Worm (Caenorhabditis elegans): Measurements from ENCODE around the gene C17B7.10.
"Not testable (repeated sequence)": the region's sequence is repeated elsewhere in the genome, so short reads cannot be mapped to it uniquely, and the experiment has no call there.

C17B7.10 gene

ce11 chrV:3341906-3342305 is at the start of gene C17B7.10:
Gene C17B7.10, minus strand, starts transcription at chrV:3342006.
- TF ChIP-seq dao-5 (tag; optimal IDR thresholded peaks at IDR 0.05), result no peak
- no peak for TF ChIP-seq W03F9.2 (tag; optimal IDR thresholded peaks at IDR 0.05)
- no peak for TF ChIP-seq him-1 (tag; optimal IDR thresholded peaks at IDR 0.05)

DNA sequence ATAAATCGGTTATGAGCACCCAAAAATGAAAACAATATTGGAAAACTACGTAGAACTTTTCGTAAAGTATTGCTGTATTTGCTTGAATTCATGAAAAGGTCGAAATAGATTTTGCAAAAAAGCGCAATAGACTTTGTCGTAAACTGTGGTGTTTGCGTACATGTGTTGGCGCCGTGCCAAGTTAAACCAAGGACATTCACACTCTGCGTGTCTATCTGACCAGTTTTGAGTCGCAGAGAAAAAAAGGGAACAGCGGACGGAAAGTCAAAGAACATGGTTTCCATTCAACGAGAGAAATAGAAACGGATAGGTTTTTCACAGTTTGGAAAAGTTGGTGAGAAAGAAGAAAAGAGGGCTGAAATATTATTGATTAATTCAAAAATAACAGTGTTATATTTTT is 49.2 kb upstream of the C17B7.10 start:
- TF ChIP-seq him-1 (tag; optimal IDR thresholded peaks at IDR 0.05) (no peak), W03F9.2 (tag; optimal IDR thresholded peaks at IDR 0.05) (no peak), dao-5 (tag; optimal IDR thresholded peaks at IDR 0.05) (no peak)

ce11 chrV:3388299-3388698 is 46.5 kb upstream of the C17B7.10 start:
- TF ChIP-seq dao-5 (tag; optimal IDR thresholded peaks at IDR 0.05), result no peak
- no peak for TF ChIP-seq him-1 (tag; optimal IDR thresholded peaks at IDR 0.05)
- no peak for TF ChIP-seq W03F9.2 (tag; optimal IDR thresholded peaks at IDR 0.05)

DNA sequence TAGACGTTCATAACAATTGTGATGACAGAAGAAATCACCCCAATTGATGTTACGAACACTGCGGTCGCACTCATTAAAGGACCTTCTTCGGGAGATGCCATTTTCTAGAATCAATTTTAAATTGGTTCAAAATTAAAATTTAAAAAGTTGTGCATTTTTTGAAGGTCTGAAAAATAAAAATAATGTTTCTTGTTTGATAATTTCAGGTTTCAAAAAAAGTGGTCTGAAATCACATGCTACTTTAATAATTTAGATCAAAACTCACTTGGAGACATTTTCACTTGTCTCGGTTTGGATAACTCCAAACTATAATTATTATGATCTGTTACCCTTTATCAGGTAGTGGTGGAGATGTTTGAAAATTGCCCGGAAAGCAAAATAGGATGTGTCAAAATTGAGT is 35.2 kb upstream of the C17B7.10 start, which contains the start of gene srbc-2:
srbc-2 (minus strand) TSS at position 101 of the 400 bp plus-strand sequence.
- TF ChIP-seq dao-5 (tag; optimal IDR thresholded peaks at IDR 0.05) (no peak), him-1 (tag; optimal IDR thresholded peaks at IDR 0.05) (no peak), W03F9.2 (tag; optimal IDR thresholded peaks at IDR 0.05) (no peak)

DNA sequence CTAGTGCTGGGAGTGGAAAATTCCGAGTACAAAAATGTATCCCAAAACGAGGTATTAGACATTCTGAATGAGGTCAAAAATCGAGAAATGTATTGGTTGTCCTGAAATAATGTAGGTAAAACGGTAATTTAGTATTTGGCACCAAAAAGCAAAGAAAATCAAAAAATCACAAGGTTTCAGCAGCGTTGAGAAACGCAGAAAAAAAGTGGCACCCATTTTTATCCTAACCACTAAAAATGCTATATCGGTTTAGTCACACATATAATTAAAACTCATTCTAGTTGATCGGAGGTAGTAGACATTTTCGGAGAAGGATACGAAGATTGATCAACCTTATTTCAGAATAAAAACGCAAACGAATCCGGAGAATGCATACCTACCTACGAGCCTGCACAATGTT is 30.9 kb upstream of the C17B7.10 start, which contains the start of gene srx-121:
srx-121 (minus strand) TSS at position 101 of the 400 bp plus-strand sequence.
- TF ChIP-seq dao-5 (tag; optimal IDR thresholded peaks at IDR 0.05) (no peak), W03F9.2 (tag; optimal IDR thresholded peaks at IDR 0.05) (no peak), him-1 (tag; optimal IDR thresholded peaks at IDR 0.05) (no peak)

DNA sequence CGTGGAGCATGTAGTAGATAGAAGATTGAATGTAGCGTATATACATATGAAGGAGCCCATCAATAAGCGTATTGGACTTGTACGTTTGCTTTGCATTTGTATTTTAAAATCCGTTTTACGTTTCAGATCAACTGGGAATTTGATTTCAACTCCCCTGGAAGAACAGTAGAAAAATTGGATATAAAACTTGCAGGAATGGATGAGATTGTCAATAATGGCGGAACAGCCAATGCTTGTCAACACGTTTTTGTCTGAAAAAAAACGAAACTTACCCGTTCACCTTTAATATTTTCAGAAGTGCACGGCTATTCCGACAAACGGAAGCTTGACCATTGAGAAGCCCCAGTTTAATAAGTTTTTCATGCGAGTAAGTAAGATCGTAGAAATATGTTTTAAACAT is 26.0 kb upstream of the C17B7.10 start, which contains the start of gene C04E12.2:
C04E12.2 (plus strand) TSS at position 301 of the 400 bp plus-strand sequence.
- TF ChIP-seq dao-5, W03F9.2, him-1 (tag; optimal IDR thresholded peaks at IDR 0.05): not testable (repeated sequence)

DNA sequence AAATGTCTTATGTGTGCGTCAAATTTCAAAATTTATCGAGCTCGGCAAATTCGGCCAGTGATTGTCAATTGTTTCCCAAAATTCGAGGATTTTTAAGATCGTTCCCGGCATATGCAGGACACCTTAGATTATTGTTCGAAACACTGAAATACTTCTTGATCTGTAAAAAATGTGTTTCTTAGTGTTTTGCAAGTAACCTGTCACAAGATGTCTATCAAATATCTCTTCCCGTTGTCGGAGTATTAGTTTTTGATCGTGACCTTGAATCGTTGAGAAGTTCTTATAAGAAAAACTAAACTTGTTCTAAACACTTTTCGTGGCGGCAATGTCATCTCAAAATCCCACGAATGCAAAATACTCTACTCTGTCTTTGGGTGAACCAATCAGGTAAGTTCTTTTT is 20.7 kb upstream of the C17B7.10 start, which contains the start of gene C04E12.4:
C04E12.4 (plus strand) TSS at position 301 of the 400 bp plus-strand sequence.
- TF ChIP-seq W03F9.2 (tag; optimal IDR thresholded peaks at IDR 0.05) (no peak), dao-5 (tag; optimal IDR thresholded peaks at IDR 0.05) (no peak), him-1 (tag; optimal IDR thresholded peaks at IDR 0.05) (no peak)

DNA sequence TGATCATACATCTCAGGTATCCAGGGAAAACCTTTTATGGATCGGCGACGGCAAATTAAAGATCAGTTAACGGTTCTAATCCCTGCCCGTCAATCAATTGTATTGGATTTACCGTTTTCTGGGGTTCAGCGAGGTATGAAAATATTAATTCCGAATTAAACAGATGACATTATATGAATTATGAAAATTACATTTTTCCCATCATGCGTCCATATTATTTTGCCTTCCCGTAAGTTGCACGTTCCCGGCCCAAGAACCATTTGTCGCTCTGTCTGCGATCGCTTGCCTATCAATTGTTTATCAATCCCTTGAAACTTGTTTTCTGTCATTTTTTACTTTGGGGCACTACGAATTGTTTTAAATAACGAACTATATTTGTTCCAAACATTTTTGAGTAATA is 19.8 kb upstream of the C17B7.10 start:
- TF ChIP-seq W03F9.2 (tag; optimal IDR thresholded peaks at IDR 0.05), result no peak
- TF ChIP-seq him-1 (tag; optimal IDR thresholded peaks at IDR 0.05), result no peak
- TF ChIP-seq dao-5 (tag; optimal IDR thresholded peaks at IDR 0.05), result no peak

DNA sequence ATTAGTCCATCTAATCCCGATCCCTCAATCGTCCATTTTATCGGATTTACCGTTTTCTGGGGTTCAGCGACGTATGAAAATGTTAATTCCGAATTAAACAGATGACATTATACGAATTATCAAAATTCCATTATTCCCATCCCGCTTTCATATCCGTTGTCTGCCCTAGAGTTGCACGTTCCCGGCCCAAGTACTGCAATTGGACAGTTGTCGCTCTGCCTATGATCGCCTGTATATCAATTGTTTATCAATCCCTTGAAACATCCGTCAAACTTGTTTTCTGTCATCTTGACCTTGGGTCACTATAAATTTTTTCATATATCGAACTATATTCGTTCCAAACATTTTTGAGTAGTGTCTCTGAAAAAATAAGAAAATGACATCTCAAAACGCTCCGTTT is 16.5 kb upstream of the C17B7.10 start, which contains the start of gene C04E12.5:
C04E12.5 (plus strand) TSS at position 301 of the 400 bp plus-strand sequence.
- TF ChIP-seq dao-5 (tag; optimal IDR thresholded peaks at IDR 0.05) (no peak), him-1 (tag; optimal IDR thresholded peaks at IDR 0.05) (no peak), W03F9.2 (tag; optimal IDR thresholded peaks at IDR 0.05) (no peak)

- no peak for TF ChIP-seq W03F9.2 (tag; optimal IDR thresholded peaks at IDR 0.05)
- TF ChIP-seq him-1 (tag; optimal IDR thresholded peaks at IDR 0.05), result no peak
- no peak for TF ChIP-seq dao-5 (tag; optimal IDR thresholded peaks at IDR 0.05)
Observed at ce11 chrV:3357106-3357505, 15.3 kb upstream of the C17B7.10 start, which contains the start of gene scrm-3. Gene scrm-3, minus strand, starts transcription at chrV:3357206.

DNA sequence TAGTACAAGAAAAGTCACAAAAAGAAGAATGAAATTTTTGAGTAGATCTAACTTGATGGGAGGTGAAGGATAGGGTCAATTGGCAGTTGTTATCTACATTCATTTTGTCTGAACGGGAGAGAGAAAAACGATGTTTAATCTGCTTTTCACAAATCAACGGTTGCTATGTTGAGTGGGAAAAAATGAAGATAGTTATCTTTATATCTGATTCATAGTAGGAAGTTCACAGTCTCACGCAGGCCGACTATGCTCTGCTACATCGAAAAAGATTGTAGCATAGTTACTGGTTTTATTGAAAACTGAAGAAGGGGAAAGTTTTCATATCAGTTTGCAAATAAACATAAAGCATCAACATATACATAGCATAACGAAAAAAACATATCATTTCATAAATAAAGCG is 13.7 kb upstream of the C17B7.10 start:
- no peak for TF ChIP-seq W03F9.2 (tag; optimal IDR thresholded peaks at IDR 0.05)
- no peak for TF ChIP-seq him-1 (tag; optimal IDR thresholded peaks at IDR 0.05)
- no peak for TF ChIP-seq dao-5 (tag; optimal IDR thresholded peaks at IDR 0.05)

ce11 chrV:3352925-3353324 is 11.1 kb upstream of the C17B7.10 start, which contains the start of gene C17B7.12:
Gene C17B7.12, plus strand, starts transcription at chrV:3353225.
- no peak for TF ChIP-seq W03F9.2 (tag; optimal IDR thresholded peaks at IDR 0.05)
- TF ChIP-seq dao-5 (tag; optimal IDR thresholded peaks at IDR 0.05), result no peak
- TF ChIP-seq him-1 (tag; optimal IDR thresholded peaks at IDR 0.05), result no peak

DNA sequence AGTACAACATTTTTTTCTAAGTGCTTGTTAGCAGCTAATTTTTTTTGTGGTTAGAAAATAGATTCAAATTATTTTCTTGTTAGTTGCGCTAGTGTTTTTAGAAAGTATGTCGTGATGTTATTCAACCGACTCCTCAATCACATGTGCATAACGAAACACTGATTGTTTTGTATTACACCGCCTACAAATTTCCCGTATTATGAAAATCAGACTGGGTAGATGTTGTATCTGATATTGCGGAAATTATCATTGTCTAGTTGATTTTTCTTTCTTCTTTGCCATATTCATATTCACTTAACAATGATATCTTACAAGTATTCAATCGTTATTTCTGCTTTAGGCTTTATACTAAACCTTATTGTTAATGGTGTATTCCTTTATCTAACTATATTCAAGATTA is 9.5 kb upstream of the C17B7.10 start, which contains the start of gene str-63:
str-63 (plus strand) TSS at position 301 of the 400 bp plus-strand sequence.
- TF ChIP-seq W03F9.2 (tag; optimal IDR thresholded peaks at IDR 0.05) (no peak), dao-5 (tag; optimal IDR thresholded peaks at IDR 0.05) (no peak), him-1 (tag; optimal IDR thresholded peaks at IDR 0.05) (no peak)

DNA sequence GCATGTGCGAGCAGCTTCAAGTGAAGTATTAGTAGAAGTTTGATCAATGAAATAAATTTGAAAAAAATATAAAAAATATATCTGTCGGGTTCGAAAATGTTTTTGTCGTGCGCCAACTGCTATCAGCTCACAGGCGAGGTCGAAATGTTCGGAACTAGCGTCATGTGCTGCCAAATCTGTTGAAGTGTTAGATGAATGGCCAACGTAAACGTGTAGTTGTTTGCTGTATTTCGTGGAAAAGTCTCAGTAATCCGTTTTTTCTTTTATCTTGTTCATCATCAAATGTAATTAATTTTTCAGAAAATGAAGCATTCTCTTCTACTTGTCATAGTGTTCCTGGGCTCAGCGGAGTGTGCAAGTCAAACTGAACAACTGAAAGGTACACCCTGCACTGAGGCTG is 8.1 kb upstream of the C17B7.10 start, which contains the start of gene C17B7.15:
C17B7.15 (plus strand) TSS at position 301 of the 400 bp plus-strand sequence.
- no peak for TF ChIP-seq dao-5 (tag; optimal IDR thresholded peaks at IDR 0.05)

DNA sequence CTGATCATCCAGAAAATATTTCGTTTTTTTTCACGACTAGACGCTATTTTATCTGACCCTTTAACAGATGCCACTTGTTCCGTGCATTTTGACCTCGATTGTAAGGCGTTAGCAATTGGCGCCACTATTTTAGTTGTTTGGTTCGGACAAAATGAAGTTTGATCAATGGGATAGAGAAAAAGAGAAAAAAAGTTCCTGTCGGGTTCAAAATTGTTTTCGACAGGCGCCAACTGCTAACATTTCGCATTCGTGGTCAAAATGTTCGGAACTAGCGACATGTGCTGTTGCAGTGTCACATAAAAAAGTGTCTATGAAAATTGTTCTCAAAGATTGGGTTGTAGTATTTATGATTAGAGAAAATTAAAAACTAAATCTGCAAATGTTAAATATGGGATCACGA is 5.7 kb upstream of the C17B7.10 start:
- TF ChIP-seq him-1 (tag; optimal IDR thresholded peaks at IDR 0.05) (no peak), W03F9.2 (tag; optimal IDR thresholded peaks at IDR 0.05) (no peak), dao-5 (tag; optimal IDR thresholded peaks at IDR 0.05) (no peak)
